Worm (Caenorhabditis elegans): ENCODE results near the gene C07D10.1.
A peak's percentile ranks its signal among the peaks of the same experiment; 100 is the strongest.

Gene C07D10.1

ce11 chrII:7413275-7413674, 14.5 kb downstream of the C07D10.1 start:
- TF ChIP-seq nhr-23 (tag; optimal IDR thresholded peaks at IDR 0.05): peak; percentile 31
- TF ChIP-seq hmg-11 (tag; optimal IDR thresholded peaks at IDR 0.05): no peak
- TF ChIP-seq pha-4 (tag; optimal IDR thresholded peaks at IDR 0.05): no peak
- TF ChIP-seq jun-1 (tag; optimal IDR thresholded peaks at IDR 0.05): no peak
- no peak for TF ChIP-seq fos-1 (tag; optimal IDR thresholded peaks at IDR 0.05)
- TF ChIP-seq ztf-4 (tag; optimal IDR thresholded peaks at IDR 0.05): no peak
- TF ChIP-seq elt-3 (tag; optimal IDR thresholded peaks at IDR 0.05): peak in 2 of 3 experiments; percentile 57 to 83
- peak; percentile 43 for TF ChIP-seq nhr-25 (tag; optimal IDR thresholded peaks at IDR 0.05)
- TF ChIP-seq lin-15B (tag; optimal IDR thresholded peaks at IDR 0.05): no peak
- peak; percentile 44 for TF ChIP-seq nhr-43 (tag; optimal IDR thresholded peaks at IDR 0.05; ENCODE audit: poor library complexity, severe bottlenecking)

ce11 chrII:7413764-7414163, 15.0 kb downstream of the C07D10.1 start:
- no peak for TF ChIP-seq ceh-16 (tag; optimal IDR thresholded peaks at IDR 0.05)
- no peak for TF ChIP-seq lin-39 (tag; optimal IDR thresholded peaks at IDR 0.05)
- TF ChIP-seq elt-1 (tag; optimal IDR thresholded peaks at IDR 0.05): no peak
- no peak for TF ChIP-seq lin-15B (tag; optimal IDR thresholded peaks at IDR 0.05)
- TF ChIP-seq sea-2 (GFP tag; optimal IDR thresholded peaks at IDR 0.05): no peak
- TF ChIP-seq ztf-4 (tag; optimal IDR thresholded peaks at IDR 0.05): no peak
- no peak for TF ChIP-seq egl-5 (tag; optimal IDR thresholded peaks at IDR 0.05)
- no peak for TF ChIP-seq ceh-82 (tag; optimal IDR thresholded peaks at IDR 0.05)
- TF ChIP-seq nhr-11 (tag; optimal IDR thresholded peaks at IDR 0.05): no peak
- no peak for TF ChIP-seq nhr-77 (tag; optimal IDR thresholded peaks at IDR 0.05)
- TF ChIP-seq ceh-9 (tag; optimal IDR thresholded peaks at IDR 0.05): no peak
- no peak for TF ChIP-seq fkh-10 (GFP tag; optimal IDR thresholded peaks at IDR 0.05)
- no peak for TF ChIP-seq lsy-12 (tag; optimal IDR thresholded peaks at IDR 0.05)
- no peak for TF ChIP-seq elt-3 (tag; optimal IDR thresholded peaks at IDR 0.05)
- TF ChIP-seq ama-1 (optimal IDR thresholded peaks at IDR 0.05): no peak
- TF ChIP-seq mdl-1 (tag; optimal IDR thresholded peaks at IDR 0.05): no peak
- TF ChIP-seq pqm-1 (tag; optimal IDR thresholded peaks at IDR 0.05): no peak
- no peak for TF ChIP-seq tbx-2 (tag; optimal IDR thresholded peaks at IDR 0.05)
- TF ChIP-seq aly-2 (tag; optimal IDR thresholded peaks at IDR 0.05): no peak
- TF ChIP-seq jun-1 (tag; optimal IDR thresholded peaks at IDR 0.05): no peak

- TF ChIP-seq lin-39 (tag; optimal IDR thresholded peaks at IDR 0.05) (peak; percentile 27), nhr-23 (tag; optimal IDR thresholded peaks at IDR 0.05) (no peak)
These were observed 20.8 kb downstream of the C07D10.1 start for ce11 chrII:7419563-7419962.

ce11 chrII:7420157-7420556, 21.3 kb downstream of the C07D10.1 start:
- TF ChIP-seq elt-2 (tag; optimal IDR thresholded peaks at IDR 0.05) (peak; percentile 73), nhr-77 (tag; optimal IDR thresholded peaks at IDR 0.05) (no peak)

- TF ChIP-seq nhr-12 (tag; optimal IDR thresholded peaks at IDR 0.05) (no peak), ama-1 (optimal IDR thresholded peaks at IDR 0.05) (no peak), unc-62 (GFP tag; optimal IDR thresholded peaks at IDR 0.05) (no peak), pha-4 (tag; optimal IDR thresholded peaks at IDR 0.05) (no peak), ztf-11 (tag; optimal IDR thresholded peaks at IDR 0.05) (no peak), nhr-77 (tag; optimal IDR thresholded peaks at IDR 0.05) (no peak), nhr-67 (tag; optimal IDR thresholded peaks at IDR 0.05) (no peak), skn-1 (tag; optimal IDR thresholded peaks at IDR 0.05) (no peak), nfya-1 (tag; optimal IDR thresholded peaks at IDR 0.05; ENCODE audit: insufficient read depth) (no peak), hmg-11 (tag; optimal IDR thresholded peaks at IDR 0.05) (no peak), elt-2 (tag; optimal IDR thresholded peaks at IDR 0.05) (peak; percentile 81), egl-5 (tag; optimal IDR thresholded peaks at IDR 0.05) (no peak), lin-39 (tag; optimal IDR thresholded peaks at IDR 0.05) (no peak), egl-27 (tag; optimal IDR thresholded peaks at IDR 0.05) (no peak), mdl-1 (tag; optimal IDR thresholded peaks at IDR 0.05) (no peak), fkh-10 (GFP tag; optimal IDR thresholded peaks at IDR 0.05) (no peak), snpc-4 (tag; optimal IDR thresholded peaks at IDR 0.05) (no peak), ceh-28 (tag; optimal IDR thresholded peaks at IDR 0.05) (no peak), mml-1 (tag; optimal IDR thresholded peaks at IDR 0.05) (no peak), aly-2 (tag; optimal IDR thresholded peaks at IDR 0.05) (no peak), nhr-11 (tag; optimal IDR thresholded peaks at IDR 0.05) (peak; percentile 18), nhr-76 (tag; optimal IDR thresholded peaks at IDR 0.05) (no peak), ztf-4 (tag; optimal IDR thresholded peaks at IDR 0.05) (no peak), elt-1 (tag; optimal IDR thresholded peaks at IDR 0.05) (no peak), tbx-2 (tag; optimal IDR thresholded peaks at IDR 0.05) (no peak), fos-1 (tag; optimal IDR thresholded peaks at IDR 0.05) (no peak), nhr-28 (tag; optimal IDR thresholded peaks at IDR 0.05) (no peak), elt-3 (tag; optimal IDR thresholded peaks at IDR 0.05) (no peak), jun-1 (tag; optimal IDR thresholded peaks at IDR 0.05) (peak; percentile 31), nhr-237 (tag; optimal IDR thresholded peaks at IDR 0.05) (no peak), pqm-1 (tag; optimal IDR thresholded peaks at IDR 0.05) (peak; percentile 16)
These were observed 22.1 kb downstream of the C07D10.1 start for ce11 chrII:7420796-7421386.

All from whole organism, L3 larva.